Fruit fly (Drosophila melanogaster) whole organism, prepupa: ENCODE measurements around the gene CG33791.

Source experiments
- CG11762 ChIP-seq: fragments of 200-800 bp; sonication (Bioruptor generic); optimal IDR thresholded peaks from 3 replicates; lab custom pipeline; 2016; ENCODE audit warnings: missing biosample characterization, missing genetic modification characterization; ENCODE audit not compliant: insufficient read depth

Gene CG33791

dm6 chr3L:1665544-1665943 is 62.8 kb downstream of the CG33791 start (continued):
- TF ChIP-seq CG11762 (GFP tag; lab: Kevin White, UChicago): no peak
